Fruit fly (Drosophila melanogaster) whole organism, prepupa: ENCODE data around the gene Mtpalpha.
A peak's percentile ranks its signal among the peaks of the same experiment; 100 is the strongest.

ENCODE experiments used
- Blimp-1 ChIP-seq: fragments of 200-800 bp; sonication (Bioruptor generic); optimal IDR thresholded peaks from 3 replicates; lab custom pipeline; 2017; ENCODE audit warnings: missing biosample characterization, missing genetic modification characterization, mild to moderate bottlenecking, moderate library complexity, missing genetic modification reagents
- CG10631 ChIP-seq: fragments of 200-800 bp; sonication (Bioruptor generic); optimal IDR thresholded peaks from 2 replicates; lab custom pipeline; 2016; ENCODE audit warnings: missing biosample characterization, missing genetic modification characterization
- CG11762 ChIP-seq: fragments of 200-800 bp; sonication (Bioruptor generic); optimal IDR thresholded peaks from 3 replicates; lab custom pipeline; 2016; ENCODE audit warnings: missing biosample characterization, missing genetic modification characterization; ENCODE audit not compliant: insufficient read depth
- CG11902 ChIP-seq: fragments of 200-800 bp; sonication (Bioruptor generic); optimal IDR thresholded peaks from 3 replicates; lab custom pipeline; 2016; ENCODE audit warnings: missing biosample characterization, missing genetic modification characterization
- CG15336 ChIP-seq: fragments of 200-800 bp; sonication (Bioruptor generic); IDR thresholded peaks from 2 replicates; pipeline ENCODE4 v1.3.6; 2022; ENCODE audit warnings: missing biosample characterization, missing genetic modification characterization
- CG16779 ChIP-seq: fragments of 200-800 bp; sonication (Bioruptor generic); optimal IDR thresholded peaks from 3 replicates; lab custom pipeline; 2017; ENCODE audit warnings: missing biosample characterization, mild to moderate bottlenecking, missing genetic modification characterization
- CG3032 ChIP-seq: fragments of 200-800 bp; optimal IDR thresholded peaks from 2 replicates; lab custom pipeline; 2019; ENCODE audit warnings: missing biosample characterization, mild to moderate bottlenecking, missing genetic modification characterization, moderate library complexity
- CG31627 ChIP-seq: fragments of 200-800 bp; sonication (Bioruptor generic); optimal IDR thresholded peaks from 3 replicates; lab custom pipeline; 2016; ENCODE audit warnings: missing biosample characterization, missing genetic modification characterization
- CG32006 ChIP-seq: fragments of 200-800 bp; sonication (Bioruptor generic); optimal IDR thresholded peaks from 3 replicates; lab custom pipeline; 2017; ENCODE audit warnings: missing biosample characterization, mild to moderate bottlenecking, missing genetic modification characterization
- CG34406 ChIP-seq: fragments of 200-800 bp; sonication (Bioruptor generic); optimal IDR thresholded peaks from 3 replicates; lab custom pipeline; 2016; ENCODE audit warnings: missing biosample characterization, missing genetic modification characterization
- CG4318 ChIP-seq: fragments of 200-800 bp; sonication (Bioruptor generic); optimal IDR thresholded peaks from 3 replicates; lab custom pipeline; 2017; ENCODE audit warnings: missing biosample characterization, mild to moderate bottlenecking, missing genetic modification characterization
- CG6163 ChIP-seq: fragments of 200-800 bp; sonication (Bioruptor generic); IDR thresholded peaks from 3 replicates; pipeline ENCODE4 v1.3.6; 2022; ENCODE audit warnings: missing biosample characterization, missing genetic modification characterization
- CG6792 ChIP-seq: fragments of 200-800 bp; sonication (Bioruptor generic); optimal IDR thresholded peaks from 3 replicates; lab custom pipeline; 2016; ENCODE audit warnings: missing biosample characterization, missing genetic modification characterization
- CG6808 ChIP-seq: fragments of 200-800 bp; sonication (Bioruptor generic); optimal IDR thresholded peaks from 3 replicates; lab custom pipeline; 2017; ENCODE audit warnings: missing biosample characterization, missing genetic modification characterization, mild to moderate bottlenecking, moderate library complexity, missing genetic modification reagents
- CG7368 ChIP-seq: fragments of 200-800 bp; sonication (Bioruptor generic); optimal IDR thresholded peaks from 3 replicates; lab custom pipeline; 2016; ENCODE audit warnings: missing biosample characterization, missing genetic modification characterization
- CG8119 ChIP-seq: fragments of 200-800 bp; sonication (Bioruptor generic); IDR thresholded peaks from 3 replicates; pipeline ENCODE4 v1.3.6; 2022; ENCODE audit warnings: missing biosample characterization, missing genetic modification characterization
- CG8632 ChIP-seq: fragments of 200-800 bp; sonication (Bioruptor generic); optimal IDR thresholded peaks from 3 replicates; lab custom pipeline; 2016; ENCODE audit warnings: missing biosample characterization, missing genetic modification characterization
- Eip75B ChIP-seq: fragments of 200-800 bp; sonication (Bioruptor generic); optimal IDR thresholded peaks from 3 replicates; lab custom pipeline; 2016; ENCODE audit warnings: missing biosample characterization, missing genetic modification characterization
- Eip78C ChIP-seq: fragments of 200-800 bp; sonication (Bioruptor generic); peaks from one replicate; lab custom pipeline; 2016; ENCODE audit warnings: missing biosample characterization, missing genetic modification characterization
- Ets21C ChIP-seq: fragments of 200-800 bp; sonication (Bioruptor generic); optimal IDR thresholded peaks from 3 replicates; lab custom pipeline; 2016; ENCODE audit warnings: missing biosample characterization, missing genetic modification characterization
- Gug ChIP-seq: fragments of 200-800 bp; sonication (Bioruptor generic); IDR thresholded peaks from 2 replicates; pipeline ENCODE4 v1.3.6; 2022; ENCODE audit warnings: missing biosample characterization, missing genetic modification characterization
- Hr38 ChIP-seq: sonication (Bioruptor generic); optimal IDR thresholded peaks from 2 replicates; lab custom pipeline; 2016; ENCODE audit warnings: missing biosample characterization, missing genetic modification characterization
- Hr39 ChIP-seq: fragments of 200-800 bp; sonication (Bioruptor generic); optimal IDR thresholded peaks from 2 replicates; lab custom pipeline; 2016; ENCODE audit warnings: missing biosample characterization, missing genetic modification characterization
- Hr4 ChIP-seq: fragments of 200-800 bp; sonication (Bioruptor generic); optimal IDR thresholded peaks from 3 replicates; lab custom pipeline; 2016; ENCODE audit warnings: missing biosample characterization, missing genetic modification characterization
- Lpt ChIP-seq: fragments of 200-800 bp; sonication (Bioruptor generic); optimal IDR thresholded peaks from 3 replicates; lab custom pipeline; 2016; ENCODE audit warnings: missing biosample characterization, missing genetic modification characterization
- Met ChIP-seq: fragments of 200-800 bp; sonication (Bioruptor generic); optimal IDR thresholded peaks from 3 replicates; lab custom pipeline; 2016; ENCODE audit warnings: missing biosample characterization, missing genetic modification characterization
- Sox102F ChIP-seq: fragments of 200-800 bp; sonication (Bioruptor generic); optimal IDR thresholded peaks from 2 replicates; lab custom pipeline; 2016; ENCODE audit warnings: missing biosample characterization, mild to moderate bottlenecking, missing genetic modification characterization
- Sox14 ChIP-seq: fragments of 200-800 bp; sonication (Bioruptor generic); optimal IDR thresholded peaks from 3 replicates; lab custom pipeline; 2016; ENCODE audit warnings: missing biosample characterization, missing genetic modification characterization
- Sox15 ChIP-seq: fragments of 200-800 bp; sonication (Bioruptor generic); optimal IDR thresholded peaks from 3 replicates; lab custom pipeline; 2016; ENCODE audit warnings: missing biosample characterization, missing genetic modification characterization
- acj6 ChIP-seq: fragments of 200-800 bp; sonication (Bioruptor generic); optimal IDR thresholded peaks from 3 replicates; lab custom pipeline; 2016; ENCODE audit warnings: missing biosample characterization, missing genetic modification characterization
- cyc ChIP-seq: fragments of 200-800 bp; sonication (Bioruptor generic); optimal IDR thresholded peaks from 3 replicates; lab custom pipeline; 2016; ENCODE audit warnings: missing biosample characterization, missing genetic modification characterization
- fd59A ChIP-seq: fragments of 200-800 bp; sonication (Bioruptor generic); optimal IDR thresholded peaks from 2 replicates; lab custom pipeline; 2017; ENCODE audit warnings: missing biosample characterization, mild to moderate bottlenecking, missing genetic modification characterization, missing genetic modification reagents
- fd85E ChIP-seq: fragments of 200-800 bp; sonication (Bioruptor generic); optimal IDR thresholded peaks from 3 replicates; lab custom pipeline; 2016; ENCODE audit warnings: missing biosample characterization, missing genetic modification characterization
- lz ChIP-seq: fragments of 200-800 bp; sonication (Bioruptor generic); optimal IDR thresholded peaks from 3 replicates; lab custom pipeline; 2016; ENCODE audit warnings: missing biosample characterization, missing genetic modification characterization
- pdm3 ChIP-seq: fragments of 200-800 bp; sonication (Bioruptor generic); optimal IDR thresholded peaks from 3 replicates; lab custom pipeline; 2016; ENCODE audit warnings: missing biosample characterization, missing genetic modification characterization
- ss ChIP-seq, 2 experiments: fragments of 200-800 bp; sonication (Bioruptor generic); optimal IDR thresholded peaks; 2 replicates in 1 of 2; 3 replicates in 1 of 2; lab custom pipeline; 2017 to 2018; ENCODE audit warnings: mild to moderate bottlenecking in 2 of 2, missing biosample characterization in 2 of 2, missing genetic modification characterization in 2 of 2, moderate library complexity in 1 of 2
- svp ChIP-seq: fragments of 200-800 bp; sonication (Bioruptor generic); peaks from one replicate; lab custom pipeline; 2016; ENCODE audit warnings: missing biosample characterization, missing genetic modification characterization
- topi ChIP-seq: fragments of 200-800 bp; sonication (Bioruptor generic); optimal IDR thresholded peaks from 3 replicates; lab custom pipeline; 2016; ENCODE audit warnings: missing biosample characterization, missing genetic modification characterization

The Mtpalpha gene

dm6 chr2L:9613006-9613690, 36.6 kb upstream of the Mtpalpha start, which contains the start of gene Trx2 (continued):
- no peak for TF ChIP-seq Hr4 (GFP tag; lab: Kevin White, UChicago)
- no peak for TF ChIP-seq CG6792 (GFP tag; lab: Kevin White, UChicago)
- TF ChIP-seq CG10631 = no peak
- no peak; the same call in 2 of the 3 replicates for TF ChIP-seq CG8119 (GFP tag; lab: Robert Waterston, UW)
- TF ChIP-seq CG4318 (GFP tag; lab: Kevin White, UChicago) = no peak
- no peak for TF ChIP-seq Gug (GFP tag; lab: Robert Waterston, UW)
- no peak for TF ChIP-seq fd59A (GFP tag; lab: Kevin White, UChicago)
- TF ChIP-seq Sox14 = peak; percentile 4
- peak; percentile 56; the same call in 1 of the 3 replicates for TF ChIP-seq CG6163 (GFP tag; lab: Robert Waterston, UW)
- TF ChIP-seq lz = no peak
- no peak for TF ChIP-seq Hr39
- no peak for TF ChIP-seq Ets21C (GFP tag; lab: Kevin White, UChicago)
- TF ChIP-seq ss (GFP tag; optimal IDR thresholded peaks at IDR 0.05; lab: Kevin White, UChicago) = peak; percentile 50 to 52

DNA sequence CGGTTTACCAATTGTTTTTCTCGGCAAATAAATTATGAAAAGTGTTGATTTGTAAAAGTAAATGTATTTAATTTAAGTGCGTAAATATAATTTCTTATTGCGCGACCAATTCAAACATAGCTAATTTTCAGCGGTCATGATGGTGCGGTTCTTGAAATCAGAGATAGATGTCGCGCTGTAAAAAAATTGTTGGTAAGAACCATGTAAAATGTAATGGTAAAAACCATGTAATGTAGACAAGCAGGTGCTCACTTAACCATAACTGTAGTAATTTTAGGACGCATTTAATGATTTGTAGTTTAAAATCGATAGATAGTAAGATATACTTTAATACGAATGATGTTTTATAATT, 36.1 kb upstream of the Mtpalpha start:
- TF ChIP-seq Eip75B (GFP tag; lab: Kevin White, UChicago) (no peak), fd59A (GFP tag; lab: Kevin White, UChicago) (no peak), Sox14 (no peak), Hr38 (GFP tag; lab: Kevin White, UChicago) (no peak), CG31627 (GFP tag; lab: Kevin White, UChicago) (no peak), fd85E (GFP tag; lab: Kevin White, UChicago) (no peak), CG11902 (GFP tag; lab: Kevin White, UChicago) (no peak), acj6 (no peak), Sox15 (GFP tag; lab: Kevin White, UChicago) (no peak), svp (GFP tag; lab: Kevin White, UChicago) (no peak), CG6808 (GFP tag; lab: Kevin White, UChicago) (no peak), cyc (no peak), CG6163 (GFP tag; lab: Robert Waterston, UW) (no peak), Hr39 (no peak), topi (GFP tag; lab: Kevin White, UChicago) (no peak), CG10631 (no peak)

DNA sequence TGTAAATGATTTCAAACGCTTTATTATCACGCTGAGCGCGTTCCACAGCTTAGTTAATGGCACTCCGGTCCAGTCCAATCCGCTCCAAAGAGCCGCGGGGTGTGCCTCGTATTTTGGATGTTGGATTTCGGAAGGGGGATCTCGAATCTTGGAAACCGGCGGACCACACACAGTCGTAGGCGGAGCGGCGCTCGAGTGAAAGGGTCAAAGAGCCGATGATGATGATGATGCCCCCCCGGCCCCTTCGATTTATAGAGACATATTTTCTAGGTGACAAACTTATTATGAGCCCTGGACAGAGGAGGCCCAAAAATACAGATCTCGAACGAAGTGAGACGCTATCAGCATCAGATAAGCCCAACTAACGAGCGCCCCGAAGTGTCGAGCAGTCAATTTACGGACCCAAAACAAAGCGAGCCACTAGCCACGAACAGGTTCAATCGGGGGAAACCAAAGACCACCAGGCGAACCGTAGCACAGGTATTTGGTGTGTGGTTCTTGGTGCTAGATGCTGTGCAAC, 32.8 kb upstream of the Mtpalpha start:
- no peak for TF ChIP-seq CG32006 (GFP tag; lab: Kevin White, UChicago)
- no peak for TF ChIP-seq CG3032 (tag; lab: Kevin White, UChicago)
- no peak for TF ChIP-seq Lpt
- TF ChIP-seq CG15336 (GFP tag; lab: Robert Waterston, UW) = no peak
- TF ChIP-seq CG7368 (GFP tag; lab: Kevin White, UChicago) = no peak
- no peak for TF ChIP-seq Eip78C (GFP tag; lab: Kevin White, UChicago)
- TF ChIP-seq pdm3 (GFP tag; lab: Kevin White, UChicago) = no peak
- no peak for TF ChIP-seq CG34406 (GFP tag; lab: Kevin White, UChicago)
- no peak for TF ChIP-seq lz
- TF ChIP-seq topi (GFP tag; lab: Kevin White, UChicago) = no peak
- no peak for TF ChIP-seq cyc
- no peak for TF ChIP-seq Gug (GFP tag; lab: Robert Waterston, UW)
- TF ChIP-seq Met (GFP tag; lab: Kevin White, UChicago) = no peak
- TF ChIP-seq CG16779 (tag; lab: Kevin White, UChicago) = no peak
- no peak for TF ChIP-seq CG11762
- TF ChIP-seq Sox102F (GFP tag; lab: Kevin White, UChicago) = no peak
- TF ChIP-seq Blimp-1 (GFP tag; lab: Kevin White, UChicago) = no peak
- no peak for TF ChIP-seq CG8632 (GFP tag; lab: Kevin White, UChicago)
